1 fruit fly cellular context compared by ENCODE assay signal in the genomic region with DNA sequence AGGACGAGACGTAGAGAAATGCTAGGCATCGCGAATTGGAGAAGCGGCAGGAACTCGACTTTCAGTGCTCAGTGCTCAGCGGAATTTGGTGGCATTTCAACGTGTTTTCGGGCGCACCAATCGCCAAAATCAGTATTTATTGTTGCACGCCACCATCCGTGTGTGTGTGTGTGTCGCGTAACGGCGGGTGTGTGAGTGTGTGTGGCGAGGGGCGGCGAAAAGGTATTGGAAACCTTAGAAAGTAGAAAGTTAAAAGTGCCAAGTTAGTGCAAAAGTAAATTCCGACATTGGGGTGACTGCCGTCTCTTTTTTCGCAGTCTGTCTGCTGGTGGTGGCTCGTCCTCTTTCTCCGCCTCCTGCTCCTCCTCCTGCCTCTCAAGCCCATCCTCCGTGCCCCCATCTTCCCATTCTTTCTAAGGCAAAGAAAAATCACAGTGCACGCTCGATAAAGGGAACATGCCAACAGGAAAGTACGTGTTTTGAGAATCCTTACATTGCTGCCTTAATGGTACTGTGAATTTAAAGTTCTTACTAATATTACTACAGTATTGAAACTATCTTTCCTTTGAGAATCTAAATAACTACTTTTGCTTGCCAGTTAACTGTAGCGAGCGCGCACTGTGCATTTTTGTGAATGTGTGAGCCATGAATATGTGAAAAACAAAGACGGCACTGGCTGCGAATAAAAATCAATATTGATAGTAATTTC.
TF ChIP-seq lines count a peak whose summit lies in the region.

No protein-coding gene starts in this region.

TF ChIP-seq in whole organism, embryonic, 481 proteins besides CTCF, POLR2A, EP300 and RAD21 (continued from another document and continues in another):
- TF ChIP-seq bab2 (GFP tag; optimal IDR thresholded peaks at IDR 0.05; lab: Kevin White, UChicago) (peak; percentile 62), CG11398 (GFP tag; optimal IDR thresholded peaks at IDR 0.05; lab: Kevin White, UChicago) (no peak), NC2β (GFP tag; optimal IDR thresholded peaks at IDR 0.05; lab: Kevin White, UChicago) (no peak), CG17802 (tag; optimal IDR thresholded peaks at IDR 0.05; lab: Kevin White, UChicago) (no peak), Fer3 (tag; optimal IDR thresholded peaks at IDR 0.05; lab: Kevin White, UChicago) (peak; percentile 62), Doc2 (GFP tag; IDR thresholded peaks at IDR 0.05; lab: Robert Waterston, UW) (no peak), Aef1 (GFP tag; IDR thresholded peaks at IDR 0.05; lab: Robert Waterston, UW) (peak; percentile 23; the same call in 1 of the 3 replicates), ranshi (GFP tag; IDR thresholded peaks at IDR 0.05; lab: Robert Waterston, UW) (no peak), lola (GFP tag; optimal IDR thresholded peaks at IDR 0.05; lab: Kevin White, UChicago) (peak in 1 of 3 experiments; percentile 8), CG15479 (GFP tag; optimal IDR thresholded peaks at IDR 0.05; lab: Kevin White, UChicago) (no peak), emc (GFP tag; optimal IDR thresholded peaks at IDR 0.05; lab: Kevin White, UChicago) (no peak), kah (GFP tag; optimal IDR thresholded peaks at IDR 0.05; lab: Kevin White, UChicago) (no peak), CG6791 (GFP tag; IDR thresholded peaks at IDR 0.05; lab: Robert Waterston, UW; ENCODE audit: partially characterized antibody) (no peak), ssp (GFP tag; IDR thresholded peaks at IDR 0.05; lab: Robert Waterston, UW) (0 out of 2 replicates have a peak, but pooled peaks have one; percentile 31), CG12236 (GFP tag; optimal IDR thresholded peaks at IDR 0.05; lab: Kevin White, UChicago) (no peak), CG10366 (GFP tag; IDR thresholded peaks at IDR 0.05; lab: Robert Waterston, UW) (peak; percentile 52), fd64A (GFP tag; optimal IDR thresholded peaks at IDR 0.05; lab: Kevin White, UChicago) (no peak), Dp (GFP tag; optimal IDR thresholded peaks at IDR 0.05; lab: Kevin White, UChicago) (no peak), Elba2 (GFP tag; optimal IDR thresholded peaks at IDR 0.05; lab: Kevin White, UChicago) (no peak), slou (GFP tag; optimal IDR thresholded peaks at IDR 0.05; lab: Kevin White, UChicago) (no peak), trem (tag; optimal IDR thresholded peaks at IDR 0.05; lab: Kevin White, UChicago) (no peak), CG14667 (GFP tag; IDR thresholded peaks at IDR 0.05; lab: Robert Waterston, UW) (0 out of 2 replicates have a peak, but pooled peaks have one; percentile 11), lbe (GFP tag; optimal IDR thresholded peaks at IDR 0.05; lab: Kevin White, UChicago) (no peak), Optix (GFP tag; IDR thresholded peaks at IDR 0.05; lab: Robert Waterston, UW) (0 out of 3 replicates have a peak, but pooled peaks have one; percentile 32), Mrtf (GFP tag; IDR thresholded peaks at IDR 0.05; lab: Robert Waterston, UW) (peak; percentile 37; the same call in 1 of the 3 replicates), PHDP (tag; optimal IDR thresholded peaks at IDR 0.05; lab: Kevin White, UChicago) (peak; percentile 45), ro (GFP tag; IDR thresholded peaks at IDR 0.05; lab: Robert Waterston, UW) (no peak), CG15696 (tag; optimal IDR thresholded peaks at IDR 0.05; lab: Kevin White, UChicago) (peak; percentile 31), CG13296 (GFP tag; optimal IDR thresholded peaks at IDR 0.05; lab: Kevin White, UChicago) (peak; percentile 39), sens-2 (GFP tag; IDR thresholded peaks at IDR 0.05; lab: Robert Waterston, UW) (no peak), CG3726 (GFP tag; IDR thresholded peaks at IDR 0.05; lab: Robert Waterston, UW) (no peak), CG11085 (GFP tag; IDR thresholded peaks at IDR 0.05; lab: Robert Waterston, UW) (no peak), CG10321 (GFP tag; IDR thresholded peaks at IDR 0.05; lab: Robert Waterston, UW) (no peak), CG13424 (tag; optimal IDR thresholded peaks at IDR 0.05; lab: Kevin White, UChicago) (peak; percentile 58), scrt (GFP tag; optimal IDR thresholded peaks at IDR 0.05; lab: Kevin White, UChicago) (no peak), bsh (GFP tag; optimal IDR thresholded peaks at IDR 0.05; lab: Kevin White, UChicago) (peak in 1 of 2 experiments; percentile 45), zfh2 (GFP tag; optimal IDR thresholded peaks at IDR 0.05; lab: Kevin White, UChicago) (no peak), CG11456 (GFP tag; IDR thresholded peaks at IDR 0.05; lab: Robert Waterston, UW) (no peak), CG15073 (GFP tag; optimal IDR thresholded peaks at IDR 0.05; lab: Kevin White, UChicago) (no peak), fru (optimal IDR thresholded peaks at IDR 0.05; lab: Kevin White, UChicago) (no peak), MESR4 (GFP tag; optimal IDR thresholded peaks at IDR 0.05; lab: Kevin White, UChicago) (no peak), gce (GFP tag; IDR thresholded peaks at IDR 0.05; lab: Robert Waterston, UW) (no peak), CG6813 (GFP tag; optimal IDR thresholded peaks at IDR 0.05; lab: Kevin White, UChicago) (peak; percentile 36), Vsx1 (GFP tag; optimal IDR thresholded peaks at IDR 0.05; lab: Kevin White, UChicago) (peak; percentile 15), dmrt99B (tag; optimal IDR thresholded peaks at IDR 0.05; lab: Kevin White, UChicago) (peak; percentile 77), CG42726 (GFP tag; IDR thresholded peaks at IDR 0.05; lab: Robert Waterston, UW; ENCODE audit: partially characterized antibody) (no peak), CG7372 (GFP tag; IDR thresholded peaks at IDR 0.05; lab: Robert Waterston, UW) (no peak), otp (GFP tag; IDR thresholded peaks at IDR 0.05; lab: Robert Waterston, UW) (0 out of 3 replicates have a peak, but pooled peaks have one; percentile 35), CG12219 (GFP tag; optimal IDR thresholded peaks at IDR 0.05; lab: Kevin White, UChicago) (peak; percentile 37), bowl (GFP tag; IDR thresholded peaks at IDR 0.05; lab: Robert Waterston, UW) (no peak), CG6654 (GFP tag; optimal IDR thresholded peaks at IDR 0.05; lab: Kevin White, UChicago) (no peak), Ets97D (GFP tag; optimal IDR thresholded peaks at IDR 0.05; lab: Kevin White, UChicago) (no peak), CG6683 (GFP tag; optimal IDR thresholded peaks at IDR 0.05; lab: Kevin White, UChicago) (peak; percentile 5), Atf-2 (GFP tag; optimal IDR thresholded peaks at IDR 0.05; lab: Kevin White, UChicago) (no peak), Doc3 (GFP tag; IDR thresholded peaks at IDR 0.05; lab: Robert Waterston, UW; ENCODE audit: partially characterized antibody) (no peak), kay (GFP tag; optimal IDR thresholded peaks at IDR 0.05; lab: Kevin White, UChicago) (no peak), caup (GFP tag; optimal IDR thresholded peaks at IDR 0.05; lab: Kevin White, UChicago; ENCODE audit: severe bottlenecking) (peak; percentile 42), Nf-YB (GFP tag; optimal IDR thresholded peaks at IDR 0.05; lab: Kevin White, UChicago) (no peak), MTF-1 (GFP tag; optimal IDR thresholded peaks at IDR 0.05; lab: Kevin White, UChicago; ENCODE audit: borderline replicate concordance) (no peak), D (optimal IDR thresholded peaks at IDR 0.05; lab: Kevin White, UChicago) (peak; percentile 7), D (GFP tag; optimal IDR thresholded peaks at IDR 0.05; lab: Kevin White, UChicago) (peak; percentile 33), psq (GFP tag; optimal IDR thresholded peaks at IDR 0.05; lab: Kevin White, UChicago) (no peak), Myb (GFP tag; optimal IDR thresholded peaks at IDR 0.05; lab: Kevin White, UChicago) (no peak), en (GFP tag; optimal IDR thresholded peaks at IDR 0.05; lab: Kevin White, UChicago) (no peak), dan (GFP tag; IDR thresholded peaks at IDR 0.05; lab: Robert Waterston, UW) (no peak), pfk (GFP tag; optimal IDR thresholded peaks at IDR 0.05; lab: Kevin White, UChicago) (no peak), bbx (GFP tag; IDR thresholded peaks at IDR 0.05; lab: Robert Waterston, UW; ENCODE audit: partially characterized antibody) (no peak), Hmx (GFP tag; optimal IDR thresholded peaks at IDR 0.05; lab: Kevin White, UChicago) (no peak), Oli (tag; optimal IDR thresholded peaks at IDR 0.05; lab: Kevin White, UChicago) (peak; percentile 60), CG17328 (GFP tag; IDR thresholded peaks at IDR 0.05; lab: Robert Waterston, UW) (0 out of 2 replicates have a peak, but pooled peaks have one; percentile 31), CG13894 (tag; optimal IDR thresholded peaks at IDR 0.05; lab: Kevin White, UChicago) (peak; percentile 64), Nf-YC (tag; optimal IDR thresholded peaks at IDR 0.05; lab: Kevin White, UChicago) (peak; percentile 7), nerfin-1 (tag; optimal IDR thresholded peaks at IDR 0.05; lab: Kevin White, UChicago) (peak; percentile 77), corto (GFP tag; optimal IDR thresholded peaks at IDR 0.05; lab: Kevin White, UChicago) (no peak), CG16815 (GFP tag; optimal IDR thresholded peaks at IDR 0.05; lab: Kevin White, UChicago) (peak; percentile 27), pan (optimal IDR thresholded peaks at IDR 0.05; lab: Kevin White, UChicago) (no peak), pan (GFP tag; optimal IDR thresholded peaks at IDR 0.05 in 1 of 2, IDR thresholded peaks at IDR 0.05 in 1 of 2) (peak in 1 of 2 experiments; percentile 51), h (optimal IDR thresholded peaks at IDR 0.05; lab: Kevin White, UChicago) (no peak), pho (GFP tag; optimal IDR thresholded peaks at IDR 0.05; lab: Kevin White, UChicago) (peak; percentile 21), dysf (GFP tag; IDR thresholded peaks at IDR 0.05; lab: Robert Waterston, UW) (peak; percentile 61; the same call in 2 of the 3 replicates), eyg (GFP tag; optimal IDR thresholded peaks at IDR 0.05; lab: Kevin White, UChicago) (no peak), CG7556 (GFP tag; optimal IDR thresholded peaks at IDR 0.05; lab: Kevin White, UChicago) (peak; percentile 57), cato (GFP tag; optimal IDR thresholded peaks at IDR 0.05; lab: Kevin White, UChicago; ENCODE audit: borderline replicate concordance) (no peak), Dbx (GFP tag; IDR thresholded peaks at IDR 0.05; lab: Robert Waterston, UW) (0 out of 3 replicates have a peak, but pooled peaks have one; percentile 41), CkIIα-i1 (GFP tag; IDR thresholded peaks at IDR 0.05; lab: Robert Waterston, UW) (no peak), NK7.1 (GFP tag; optimal IDR thresholded peaks at IDR 0.05; lab: Kevin White, UChicago) (no peak), CG1024 (GFP tag; IDR thresholded peaks at IDR 0.05; lab: Robert Waterston, UW) (peak; percentile 20; the same call in 1 of the 2 replicates), Atf3 (GFP tag; optimal IDR thresholded peaks at IDR 0.05; lab: Kevin White, UChicago) (no peak), CG9437 (GFP tag; optimal IDR thresholded peaks at IDR 0.05; lab: Kevin White, UChicago) (peak; percentile 26), CG6272 (GFP tag; IDR thresholded peaks at IDR 0.05; lab: Robert Waterston, UW) (no peak), Usf (GFP tag; optimal IDR thresholded peaks at IDR 0.05; lab: Kevin White, UChicago) (no peak), CG12744 (GFP tag; optimal IDR thresholded peaks at IDR 0.05; lab: Kevin White, UChicago) (no peak), CG14441 (GFP tag; IDR thresholded peaks at IDR 0.05; lab: Robert Waterston, UW) (peak; percentile 45; the same call in 1 of the 2 replicates), tgo (GFP tag; IDR thresholded peaks at IDR 0.05; lab: Robert Waterston, UW) (peak; percentile 56; the same call in 2 of the 3 replicates), da (GFP tag; optimal IDR thresholded peaks at IDR 0.05; lab: Kevin White, UChicago) (no peak), CG7987 (GFP tag; optimal IDR thresholded peaks at IDR 0.05; lab: Kevin White, UChicago) (no peak), Rfx (GFP tag; IDR thresholded peaks at IDR 0.05; lab: Robert Waterston, UW) (peak; percentile 49; the same call in 1 of the 2 replicates), CG34224 (GFP tag; IDR thresholded peaks at IDR 0.05; lab: Robert Waterston, UW; ENCODE audit: partially characterized antibody) (0 out of 3 replicates have a peak, but pooled peaks have one; percentile 24), sens (GFP tag; lab: Kevin White, UChicago) (peak; percentile 84), CG18011 (GFP tag; optimal IDR thresholded peaks at IDR 0.05; lab: Kevin White, UChicago) (no peak), Meics (GFP tag; optimal IDR thresholded peaks at IDR 0.05; lab: Kevin White, UChicago) (peak; percentile 68), Sry-β (GFP tag; optimal IDR thresholded peaks at IDR 0.05; lab: Kevin White, UChicago) (no peak), Trl (optimal IDR thresholded peaks at IDR 0.05; lab: Kevin White, UChicago) (no peak), Trl (GFP tag; optimal IDR thresholded peaks at IDR 0.05; lab: Kevin White, UChicago) (no peak), Jarid2 (GFP tag; optimal IDR thresholded peaks at IDR 0.05; lab: Kevin White, UChicago) (no peak), CG9817 (tag; optimal IDR thresholded peaks at IDR 0.05; lab: Kevin White, UChicago) (peak; percentile 55), ttk (GFP tag; IDR thresholded peaks at IDR 0.05; lab: Robert Waterston, UW) (peak; percentile 53), CG12659 (GFP tag; optimal IDR thresholded peaks at IDR 0.05; lab: Kevin White, UChicago) (peak; percentile 34), CrebB (tag; optimal IDR thresholded peaks at IDR 0.05; lab: Kevin White, UChicago) (no peak), cg (GFP tag; optimal IDR thresholded peaks at IDR 0.05; lab: Kevin White, UChicago) (peak; percentile 60), gem (tag; optimal IDR thresholded peaks at IDR 0.05; lab: Kevin White, UChicago) (peak; percentile 70), lov (optimal IDR thresholded peaks at IDR 0.05; lab: Kevin White, UChicago) (no peak), lov (GFP tag; IDR thresholded peaks at IDR 0.05; lab: Robert Waterston, UW) (no peak), CG4424 (GFP tag; optimal IDR thresholded peaks at IDR 0.05; lab: Kevin White, UChicago) (peak; percentile 24), her (GFP tag; optimal IDR thresholded peaks at IDR 0.05; lab: Kevin White, UChicago) (peak; percentile 6), Pdp1 (GFP tag; optimal IDR thresholded peaks at IDR 0.05; lab: Kevin White, UChicago) (peak; percentile 11 to 52), gcm2 (GFP tag; optimal IDR thresholded peaks at IDR 0.05; lab: Kevin White, UChicago) (no peak), Six4 (GFP tag; optimal IDR thresholded peaks at IDR 0.05; lab: Kevin White, UChicago) (no peak), D19B (GFP tag; optimal IDR thresholded peaks at IDR 0.05; lab: Kevin White, UChicago) (peak; percentile 26), CG4707 (GFP tag; optimal IDR thresholded peaks at IDR 0.05; lab: Kevin White, UChicago) (no peak), CG17829 (tag; optimal IDR thresholded peaks at IDR 0.05; lab: Kevin White, UChicago) (peak; percentile 23), luna (GFP tag; optimal IDR thresholded peaks at IDR 0.05; lab: Kevin White, UChicago) (no peak), Stat92E (GFP tag; optimal IDR thresholded peaks at IDR 0.05; lab: Kevin White, UChicago) (no peak)
